Worm (Caenorhabditis elegans) whole organism, early embryonic: Measurements from ENCODE around the gene acer-1.
"Not testable (repeated sequence)": the region's sequence is repeated elsewhere in the genome, so short reads cannot be mapped to it uniquely, and the experiment has no call there.

ENCODE experiments used
- B0310.2 ChIP-seq: sonication (generic microtip); optimal IDR thresholded peaks from 2 replicates; lab custom pipeline; 2016; ENCODE audit warnings: mild to moderate bottlenecking, missing genetic modification characterization, missing compliant biosample characterization
- F13C5.2 ChIP-seq: sonication (generic microtip); optimal IDR thresholded peaks from 2 replicates; lab custom pipeline; 2017; ENCODE audit warnings: mild to moderate bottlenecking, missing genetic modification characterization, inconsistent platforms, missing compliant biosample characterization
- ama-1 ChIP-seq: fragments of 150-350 bp; optimal IDR thresholded peaks from 2 replicates; lab custom pipeline; 2014
- ceh-13 ChIP-seq: fragments of 200-800 bp; sonication (Bioruptor generic); optimal IDR thresholded peaks from 2 replicates; lab custom pipeline; 2018; ENCODE audit warnings: mild to moderate bottlenecking, missing genetic modification characterization, missing compliant biosample characterization
- ceh-36 ChIP-seq: sonication (generic microtip); optimal IDR thresholded peaks from 2 replicates; lab custom pipeline; 2016; ENCODE audit warnings: missing genetic modification characterization, inconsistent platforms, missing compliant biosample characterization
- ets-7 ChIP-seq: sonication (generic microtip); optimal IDR thresholded peaks from 2 replicates; lab custom pipeline; 2016; ENCODE audit warnings: missing genotype, missing genetic modification characterization, missing compliant biosample characterization
- flt-1 ChIP-seq: fragments of 200-800 bp; sonication (Bioruptor generic); IDR thresholded peaks from 2 replicates; pipeline ENCODE4 v1.3.6; 2022; ENCODE audit warnings: missing genetic modification characterization, missing compliant biosample characterization
- hmbx-1 ChIP-seq: sonication (generic microtip); optimal IDR thresholded peaks from 2 replicates; lab custom pipeline; 2016; ENCODE audit warnings: mild to moderate bottlenecking, missing genetic modification characterization, missing compliant biosample characterization
- hnd-1 ChIP-seq: sonication (generic microtip); optimal IDR thresholded peaks from 2 replicates; lab custom pipeline; 2016; ENCODE audit warnings: missing genetic modification characterization, missing compliant biosample characterization
- pes-1 ChIP-seq: fragments of 200-800 bp; sonication (Bioruptor generic); IDR thresholded peaks from 2 replicates; pipeline ENCODE4 v1.3.6; 2022; ENCODE audit warnings: missing genetic modification reagents, missing genetic modification characterization, missing compliant biosample characterization
- scrt-1 ChIP-seq: fragments of 200-800 bp; sonication (Bioruptor generic); IDR thresholded peaks from 2 replicates; pipeline ENCODE4 v1.3.6; 2022; ENCODE audit warnings: missing genetic modification characterization, missing compliant biosample characterization
- sea-1 ChIP-seq: fragments of 200-800 bp; sonication (Bioruptor generic); conservative IDR thresholded peaks from 2 replicates; pipeline ENCODE4 v1.3.6; 2022; ENCODE audit warnings: missing genetic modification characterization, missing compliant biosample characterization
- tbx-37 ChIP-seq: fragments of 200-800 bp; sonication (Bioruptor generic); conservative IDR thresholded peaks from 2 replicates; pipeline ENCODE4 v1.3.6; 2022; ENCODE audit warnings: missing genetic modification reagents, missing genetic modification characterization, missing compliant biosample characterization
- tra-4 ChIP-seq: sonication (generic microtip); optimal IDR thresholded peaks from 2 replicates; lab custom pipeline; 2017; ENCODE audit warnings: missing genetic modification characterization, missing compliant biosample characterization

DNA sequence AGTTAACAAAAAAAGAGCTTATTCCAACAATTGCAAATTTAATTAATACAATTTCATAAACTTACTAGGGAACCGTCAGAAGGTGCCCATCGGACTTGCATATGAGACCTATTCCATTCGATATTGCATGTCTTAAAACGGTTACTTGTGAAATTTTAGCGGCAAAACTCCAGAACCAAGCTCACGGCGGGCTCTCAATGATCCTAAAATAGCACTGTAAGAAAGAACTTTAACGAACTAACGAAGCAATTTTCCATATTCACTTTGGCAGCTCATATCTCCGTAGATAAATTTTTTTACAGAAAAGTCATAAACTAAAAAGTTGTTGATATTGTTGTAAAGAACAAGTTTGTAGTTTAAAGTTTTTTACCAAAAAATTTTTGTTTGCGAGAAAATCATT lies 17.5 kb upstream of the acer-1 start, which contains the start of gene B0252.3:
- TF ChIP-seq ceh-36 (tag; lab: Kevin White, UChicago); ets-7 (tag; lab: Kevin White, UChicago); scrt-1 (GFP tag; lab: Robert Waterston, UW); ama-1 (lab: Kevin White, UChicago); flt-1 (GFP tag; lab: Robert Waterston, UW); tbx-37 (GFP tag; lab: Robert Waterston, UW); B0310.2 (tag; lab: Kevin White, UChicago); tra-4 (tag; lab: Kevin White, UChicago); pes-1; hmbx-1 (tag; lab: Kevin White, UChicago); sea-1 (GFP tag; lab: Robert Waterston, UW); hnd-1 (tag; lab: Kevin White, UChicago); ceh-13 (GFP tag; lab: Kevin White, UChicago); F13C5.2 (tag; lab: Kevin White, UChicago): not testable (repeated sequence)
